Fruit fly (Drosophila melanogaster): ENCODE measurements around the gene btd.

The btd gene

DNA sequence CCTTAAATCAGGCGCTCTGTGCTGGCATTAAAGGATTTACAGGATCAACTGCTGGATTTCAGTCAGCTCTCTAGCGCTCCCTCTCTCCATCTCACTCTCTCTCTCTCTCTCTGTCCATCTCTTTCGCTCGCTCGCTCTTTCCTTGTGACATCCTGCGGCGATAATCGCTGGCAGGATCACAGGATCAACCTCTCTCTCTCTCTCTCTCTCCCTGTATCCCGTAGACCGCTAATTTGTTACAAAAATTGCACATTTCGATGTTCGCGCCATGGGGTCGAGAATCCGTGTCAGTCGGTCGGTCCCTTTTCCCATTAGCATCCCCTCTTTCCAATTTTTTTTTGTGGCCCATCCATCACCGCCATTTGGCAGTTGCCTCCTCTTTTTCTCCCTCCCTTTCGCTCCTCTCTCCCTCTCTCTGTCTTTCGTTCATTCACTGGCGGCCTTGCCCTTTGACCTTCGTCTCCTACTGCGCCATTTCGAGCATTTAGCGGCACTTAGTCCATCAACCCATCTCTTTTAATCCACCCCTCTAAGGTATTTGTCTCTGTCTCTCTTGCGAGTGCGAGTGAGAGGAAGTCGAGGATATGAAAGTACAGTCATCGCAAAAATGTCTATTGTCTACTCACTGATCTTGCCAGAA is 50.2 kb downstream of the btd start:
- TF ChIP-seq br (GFP tag; optimal IDR thresholded peaks at IDR 0.05) (no peak), CG32264 (GFP tag; optimal IDR thresholded peaks at IDR 0.05) (no peak), Hnf4 (GFP tag; optimal IDR thresholded peaks at IDR 0.05) (no peak), CG9705 (GFP tag; optimal IDR thresholded peaks at IDR 0.05) (no peak), pan (optimal IDR thresholded peaks at IDR 0.05) (no peak), Mio (GFP tag; optimal IDR thresholded peaks at IDR 0.05) (no peak)

- TF ChIP-seq GATAd (GFP tag; optimal IDR thresholded peaks at IDR 0.05) = no peak
- TF ChIP-seq CG32264 (GFP tag; optimal IDR thresholded peaks at IDR 0.05) = no peak
- no peak for TF ChIP-seq br (GFP tag; optimal IDR thresholded peaks at IDR 0.05)
- TF ChIP-seq dsf (GFP tag; optimal IDR thresholded peaks at IDR 0.05; ENCODE audit: borderline replicate concordance) = no peak
- TF ChIP-seq woc (GFP tag; optimal IDR thresholded peaks at IDR 0.05) = no peak
- no peak for TF ChIP-seq N (GFP tag; optimal IDR thresholded peaks at IDR 0.05)
- TF ChIP-seq rgr (GFP tag; optimal IDR thresholded peaks at IDR 0.05) = no peak
- no peak for TF ChIP-seq Abd-B (GFP tag; optimal IDR thresholded peaks at IDR 0.05)
- no peak for TF ChIP-seq sv (GFP tag; optimal IDR thresholded peaks at IDR 0.05)
- TF ChIP-seq jim (GFP tag; optimal IDR thresholded peaks at IDR 0.05) = no peak
- no peak for TF ChIP-seq Vsx2 (GFP tag; optimal IDR thresholded peaks at IDR 0.05; ENCODE audit: partially characterized antibody)
- TF ChIP-seq CrebA (GFP tag; optimal IDR thresholded peaks at IDR 0.05; ENCODE audit: borderline replicate concordance) = no peak
- no peak for TF ChIP-seq tai (GFP tag; optimal IDR thresholded peaks at IDR 0.05)
- no peak for TF ChIP-seq HLH106 (tag; optimal IDR thresholded peaks at IDR 0.05)
- no peak for TF ChIP-seq brk (GFP tag; optimal IDR thresholded peaks at IDR 0.05)
- no peak for TF ChIP-seq ey (GFP tag; optimal IDR thresholded peaks at IDR 0.05)
- TF ChIP-seq foxo (GFP tag; optimal IDR thresholded peaks at IDR 0.05) = no peak
- no peak for TF ChIP-seq Jra (GFP tag; optimal IDR thresholded peaks at IDR 0.05)
- TF ChIP-seq Hr78 (GFP tag; optimal IDR thresholded peaks at IDR 0.05) = no peak
Measured at dm6 chrX:9744674-9745246, 50.8 kb downstream of the btd start.

All from whole organism, wandering third instar larva.